Fruit fly (Drosophila melanogaster) whole organism, embryonic: ENCODE data around the gene Or67d.

Experiments used
- CG10209 ChIP-seq: fragments of 200-800 bp; sonication (Bioruptor generic); optimal IDR thresholded peaks from 3 replicates; lab custom pipeline; 2017; ENCODE audit warnings: missing biosample characterization, mild to moderate bottlenecking, missing genetic modification characterization, missing genetic modification reagents
- CG10959 ChIP-seq: fragments of 200-800 bp; sonication (Bioruptor generic); IDR thresholded peaks from 2 replicates; pipeline ENCODE4 v1.3.6; 2022; ENCODE audit warnings: missing biosample characterization, missing genetic modification characterization
- CG12104 ChIP-seq: fragments of 200-800 bp; sonication (Bioruptor generic); optimal IDR thresholded peaks from 3 replicates; lab custom pipeline; 2016; ENCODE audit warnings: missing biosample characterization, missing genetic modification characterization
- CG12659 ChIP-seq: fragments of 200-800 bp; sonication (Bioruptor generic); optimal IDR thresholded peaks from 3 replicates; lab custom pipeline; 2017; ENCODE audit warnings: mild to moderate bottlenecking, missing biosample characterization, missing genetic modification reagents, missing genetic modification characterization
- CG13424 ChIP-seq: fragments of 200-800 bp; sonication (Bioruptor generic); optimal IDR thresholded peaks from 2 replicates; lab custom pipeline; 2019; ENCODE audit warnings: missing biosample characterization, mild to moderate bottlenecking, missing genetic modification characterization, moderate library complexity
- CG14014 ChIP-seq: fragments of 200-800 bp; sonication (Bioruptor generic); IDR thresholded peaks from 2 replicates; pipeline ENCODE4 v1.3.6; 2022; ENCODE audit warnings: missing biosample characterization, missing genetic modification characterization
- CG15269 ChIP-seq: fragments of 200-800 bp; sonication (Bioruptor generic); optimal IDR thresholded peaks from 2 replicates; lab custom pipeline; 2018; ENCODE audit warnings: missing biosample characterization, mild to moderate bottlenecking, missing genetic modification characterization, moderate library complexity
- CG15479 ChIP-seq: fragments of 200-800 bp; sonication (Bioruptor generic); optimal IDR thresholded peaks from 3 replicates; lab custom pipeline; 2019; ENCODE audit warnings: missing biosample characterization, mild to moderate bottlenecking, missing genetic modification characterization, moderate library complexity
- CG17328 ChIP-seq: fragments of 200-800 bp; sonication (Bioruptor generic); IDR thresholded peaks from 2 replicates; pipeline ENCODE4 v1.3.6; 2022; ENCODE audit warnings: missing biosample characterization, missing genetic modification characterization
- CG18262 ChIP-seq: fragments of 200-800 bp; optimal IDR thresholded peaks from 3 replicates; lab custom pipeline; 2019; ENCODE audit warnings: missing biosample characterization, mild to moderate bottlenecking, missing genetic modification characterization, moderate library complexity
- CG18476 ChIP-seq: fragments of 200-800 bp; sonication (Bioruptor generic); optimal IDR thresholded peaks from 2 replicates; lab custom pipeline; 2016; ENCODE audit warnings: missing biosample characterization, mild to moderate bottlenecking, missing genetic modification characterization
- CG2678 ChIP-seq: fragments of 200-800 bp; sonication (Bioruptor generic); optimal IDR thresholded peaks from 3 replicates; lab custom pipeline; 2019; ENCODE audit warnings: missing biosample characterization, mild to moderate bottlenecking, missing genetic modification characterization, moderate library complexity
- CG31441 ChIP-seq: fragments of 200-800 bp; sonication (Bioruptor generic); IDR thresholded peaks from 2 replicates; pipeline ENCODE4 v1.3.6; 2022; ENCODE audit warnings: missing biosample characterization, missing genetic modification characterization
- CG3726 ChIP-seq: fragments of 200-800 bp; sonication (Bioruptor generic); IDR thresholded peaks from 3 replicates; pipeline ENCODE4, ENCODE4 v1.3.6; 2022; ENCODE audit warnings: missing biosample characterization, missing genetic modification characterization
- CG6175 ChIP-seq: fragments of 200-800 bp; sonication (Bioruptor generic); IDR thresholded peaks from 3 replicates; pipeline ENCODE4 v1.3.6; 2022; ENCODE audit warnings: missing biosample characterization, missing genetic modification characterization
- CG7839 ChIP-seq: fragments of 200-800 bp; sonication (Bioruptor generic); optimal IDR thresholded peaks from 3 replicates; lab custom pipeline; 2018; ENCODE audit warnings: missing biosample characterization, mild to moderate bottlenecking, missing genetic modification characterization, moderate library complexity
- CG9609 ChIP-seq: fragments of 200-800 bp; sonication (Bioruptor generic); optimal IDR thresholded peaks from 3 replicates; lab custom pipeline; 2016; ENCODE audit warnings: missing biosample characterization, missing genetic modification characterization
- Dbx ChIP-seq: fragments of 200-800 bp; sonication (Bioruptor generic); IDR thresholded peaks from 3 replicates; pipeline ENCODE4 v1.3.6; 2022; ENCODE audit warnings: missing biosample characterization, missing genetic modification characterization
- ERR ChIP-seq: fragments of 200-800 bp; sonication (Bioruptor generic); optimal IDR thresholded peaks from 2 replicates; lab custom pipeline; 2016; ENCODE audit warnings: missing biosample characterization, missing genetic modification characterization
- Fer2 ChIP-seq: fragments of 200-800 bp; sonication (Bioruptor generic); optimal IDR thresholded peaks from 2 replicates; lab custom pipeline; 2018; ENCODE audit warnings: missing biosample characterization, mild to moderate bottlenecking, missing genetic modification characterization, moderate library complexity
- HLH54F ChIP-seq: fragments of 200-800 bp; sonication (Bioruptor generic); optimal IDR thresholded peaks from 3 replicates; lab custom pipeline; 2016; ENCODE audit warnings: missing biosample characterization, missing genetic modification characterization
- Hr51 ChIP-seq, 2 experiments: fragments of 200-800 bp; sonication (Bioruptor generic); optimal IDR thresholded peaks; 2 replicates in 1 of 2; 3 replicates in 1 of 2; lab custom pipeline; 2016 to 2018; ENCODE audit warnings: missing biosample characterization in 2 of 2, missing genetic modification characterization in 2 of 2, mild to moderate bottlenecking in 1 of 2, moderate library complexity in 1 of 2
- Lpt ChIP-seq: fragments of >200 bp; optimal IDR thresholded peaks from 2 replicates; lab custom pipeline; 2018; ENCODE audit warnings: missing biosample characterization, missing genetic modification characterization
- Mad ChIP-seq: fragments of 200-800 bp; sonication (Bioruptor generic); optimal IDR thresholded peaks from 2 replicates; lab custom pipeline; 2016; ENCODE audit warnings: missing biosample characterization, missing genetic modification characterization
- Ptx1 ChIP-seq: fragments of 200-800 bp; sonication (Bioruptor generic); IDR thresholded peaks from 2 replicates; pipeline ENCODE4 v1.3.6; 2022; ENCODE audit warnings: missing biosample characterization, missing genetic modification characterization
- Sox100B ChIP-seq: fragments of 200-800 bp; sonication (Bioruptor generic); optimal IDR thresholded peaks from 3 replicates; lab custom pipeline; 2018; ENCODE audit warnings: missing biosample characterization, mild to moderate bottlenecking, missing genetic modification characterization
- Sox102F ChIP-seq: fragments of 200-800 bp; sonication (Bioruptor generic); optimal IDR thresholded peaks from 2 replicates; lab custom pipeline; 2018; ENCODE audit warnings: missing biosample characterization, mild to moderate bottlenecking, missing genetic modification characterization, moderate library complexity
- br ChIP-seq: fragments of >200 bp; optimal IDR thresholded peaks from 2 replicates; lab custom pipeline; 2017
- crp ChIP-seq, 2 experiments: fragments of 200-800 bp; sonication (Bioruptor generic); optimal IDR thresholded peaks; 2 replicates in 1 of 2; 3 replicates in 1 of 2; lab custom pipeline; 2017; ENCODE audit warnings: missing biosample characterization in 2 of 2, missing genetic modification characterization in 2 of 2, mild to moderate bottlenecking in 1 of 2, moderate library complexity in 1 of 2
- dmrt99B ChIP-seq: fragments of 200-800 bp; sonication (Bioruptor generic); optimal IDR thresholded peaks from 2 replicates; lab custom pipeline; 2018; ENCODE audit warnings: missing biosample characterization, mild to moderate bottlenecking, missing genetic modification characterization, moderate library complexity
- hkb ChIP-seq, 2 experiments: fragments of 200-800 bp in 1 of 2; fragments of >200 bp in 1 of 2; sonication (Bioruptor generic) in 1 of 2; IDR thresholded peaks in 1 of 2; optimal IDR thresholded peaks in 1 of 2; 2 replicates each; pipeline versions ENCODE4 v1.3.6 to Lab custom; 2017 to 2022; ENCODE audit warnings: missing biosample characterization in 1 of 2, missing genetic modification characterization in 1 of 2
- jumu ChIP-seq: fragments of 200-800 bp; sonication (Bioruptor generic); optimal IDR thresholded peaks from 3 replicates; lab custom pipeline; 2016; ENCODE audit warnings: missing biosample characterization, missing genetic modification characterization
- nmo ChIP-seq: fragments of 200-800 bp; sonication (Bioruptor generic); optimal IDR thresholded peaks from 2 replicates; lab custom pipeline; 2018; ENCODE audit warnings: missing biosample characterization, mild to moderate bottlenecking, missing genetic modification characterization, moderate library complexity
- pan ChIP-seq, 4 experiments: fragments of >200 bp in 3 of 4; fragments of 200-800 bp in 1 of 4; sonication (Bioruptor generic) in 1 of 4; optimal IDR thresholded peaks in 3 of 4; IDR thresholded peaks in 1 of 4; 2 replicates each; pipeline versions ENCODE4 v1.3.6 to Lab custom; 2017 to 2022; ENCODE audit warnings: missing biosample characterization in 2 of 4, missing genetic modification characterization in 2 of 4, mixed read lengths in 1 of 4
- phol ChIP-seq: fragments of 200-800 bp; sonication (Bioruptor generic); optimal IDR thresholded peaks from 3 replicates; lab custom pipeline; 2018; ENCODE audit warnings: missing biosample characterization, mild to moderate bottlenecking, missing genetic modification characterization, moderate library complexity
- rib ChIP-seq: fragments of 200-800 bp; sonication (Bioruptor generic); IDR thresholded peaks from 2 replicates; pipeline ENCODE4 v1.3.6; 2022; ENCODE audit warnings: missing biosample characterization, missing genetic modification characterization
- sisA ChIP-seq: fragments of 200-800 bp; sonication (Bioruptor generic); IDR thresholded peaks from 2 replicates; pipeline ENCODE4 v1.3.6; 2022; ENCODE audit warnings: missing biosample characterization, missing genetic modification characterization
- slou ChIP-seq: fragments of 200-800 bp; sonication (Bioruptor generic); optimal IDR thresholded peaks from 3 replicates; lab custom pipeline; 2016; ENCODE audit warnings: missing biosample characterization, missing genetic modification characterization
- sug ChIP-seq: fragments of 200-800 bp; optimal IDR thresholded peaks from 2 replicates; lab custom pipeline; 2019; ENCODE audit warnings: missing biosample characterization, mild to moderate bottlenecking, missing genetic modification characterization, moderate library complexity
- wek ChIP-seq: fragments of 200-800 bp; sonication (Bioruptor generic); optimal IDR thresholded peaks from 3 replicates; lab custom pipeline; 2018; ENCODE audit warnings: missing biosample characterization, mild to moderate bottlenecking, missing genetic modification characterization, moderate library complexity
- zen2 ChIP-seq: fragments of 200-800 bp; sonication (Bioruptor generic); IDR thresholded peaks from 3 replicates; pipeline ENCODE4 v1.3.6; 2022; ENCODE audit warnings: missing biosample characterization, missing genetic modification characterization; ENCODE audit not compliant: partially characterized antibody

Or67d gene

dm6 chr3L:10262827-10263226 is 10.2 kb upstream of the Or67d start (continued):
- TF ChIP-seq CG10209 (GFP tag; lab: Kevin White, UChicago) (no peak), CG15269 (tag; lab: Kevin White, UChicago) (no peak), zen2 (GFP tag; lab: Robert Waterston, UW) (no peak), nmo (peak; percentile 12), CG9609 (GFP tag; lab: Kevin White, UChicago) (no peak), wek (GFP tag; lab: Kevin White, UChicago) (no peak), dmrt99B (tag; lab: Kevin White, UChicago) (peak; percentile 36), CG7839 (tag; lab: Kevin White, UChicago) (peak; percentile 34), CG14014 (GFP tag; lab: Robert Waterston, UW) (no peak), CG10959 (no peak), CG31441 (GFP tag; lab: Robert Waterston, UW) (peak; percentile 58), Sox102F (peak; percentile 24), Ptx1 (GFP tag; lab: Robert Waterston, UW) (peak; percentile 9; the same call in 1 of the 2 replicates), CG17328 (GFP tag; lab: Robert Waterston, UW) (no peak), sug (tag; lab: Kevin White, UChicago) (no peak), HLH54F (GFP tag; lab: Kevin White, UChicago) (no peak), Sox100B (GFP tag; lab: Kevin White, UChicago) (peak; percentile 22), slou (no peak), phol (tag; lab: Kevin White, UChicago) (peak; percentile 21), CG2678 (tag; lab: Kevin White, UChicago) (peak; percentile 46), crp (GFP tag; optimal IDR thresholded peaks at IDR 0.05; lab: Kevin White, UChicago) (no peak), Hr51 (GFP tag; optimal IDR thresholded peaks at IDR 0.05; lab: Kevin White, UChicago) (peak in 1 of 2 experiments; percentile 21), CG18262 (tag; lab: Kevin White, UChicago) (peak; percentile 10), sisA (GFP tag; lab: Robert Waterston, UW) (no peak)

- TF ChIP-seq br (lab: Kevin White, UChicago) (no peak), CG15479 (GFP tag; lab: Kevin White, UChicago) (no peak), hkb (optimal IDR thresholded peaks at IDR 0.05; lab: Kevin White, UChicago) (no peak), hkb (GFP tag; IDR thresholded peaks at IDR 0.05; lab: Robert Waterston, UW) (no peak), CG13424 (tag; lab: Kevin White, UChicago) (no peak), Lpt (GFP tag; lab: Kevin White, UChicago) (no peak), Mad (GFP tag; lab: Kevin White, UChicago) (no peak), CG12104 (GFP tag; lab: Kevin White, UChicago) (no peak), Fer2 (tag; lab: Kevin White, UChicago) (no peak), CG18476 (GFP tag; lab: Kevin White, UChicago) (no peak), CG6175 (no peak), sug (tag; lab: Kevin White, UChicago) (no peak), pan (optimal IDR thresholded peaks at IDR 0.05; lab: Kevin White, UChicago) (no peak), pan (GFP tag; optimal IDR thresholded peaks at IDR 0.05 in 1 of 2, IDR thresholded peaks at IDR 0.05 in 1 of 2) (no peak), ERR (GFP tag; lab: Kevin White, UChicago) (no peak), CG12659 (GFP tag; lab: Kevin White, UChicago) (no peak), Dbx (GFP tag; lab: Robert Waterston, UW) (no peak), CG3726 (no peak), rib (GFP tag; lab: Robert Waterston, UW) (no peak), jumu (GFP tag; lab: Kevin White, UChicago) (no peak)
Observed at dm6 chr3L:10267011-10267410, 6.0 kb upstream of the Or67d start, which contains the start of gene can. can (minus strand) TSS chr3L:10267111.
